Worm (Caenorhabditis elegans) whole organism, midembryonic: ENCODE measurements around the gene sri-53.

ENCODE experiments used
- cog-1 ChIP-seq: sonication (generic microtip); optimal IDR thresholded peaks from 2 replicates; lab custom pipeline; 2016; ENCODE audit warnings: missing genetic modification characterization, missing compliant biosample characterization
- flt-1 ChIP-seq: fragments of 200-800 bp; sonication (Bioruptor generic); IDR thresholded peaks from 2 replicates; pipeline ENCODE4 v1.3.6; 2022; ENCODE audit warnings: missing genetic modification characterization, missing compliant biosample characterization
- tab-1 ChIP-seq: fragments of 200-800 bp; sonication (Bioruptor generic); IDR thresholded peaks from 2 replicates; pipeline ENCODE4 v1.3.6; 2022; ENCODE audit warnings: missing genetic modification characterization, missing compliant biosample characterization

DNA sequence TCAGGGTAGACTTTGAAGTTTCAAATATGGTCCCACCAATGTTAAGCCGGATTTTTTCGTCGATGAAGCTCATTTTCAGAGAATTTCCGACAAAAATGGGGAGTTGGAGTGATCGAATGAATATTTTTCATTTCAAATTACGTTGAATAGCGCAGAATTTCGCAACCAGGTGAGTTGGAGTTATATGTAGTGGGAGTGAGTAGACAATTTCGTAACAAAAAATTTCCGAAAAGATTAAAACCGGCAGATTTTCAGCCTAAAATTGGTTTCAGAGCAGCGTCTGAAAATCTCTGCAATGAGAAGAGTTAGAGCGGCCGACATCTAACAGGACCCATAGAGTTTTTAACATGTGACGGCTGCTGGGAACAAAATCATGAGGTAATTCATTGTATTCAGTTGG, 6.3 kb upstream of the sri-53 start, which contains the start of gene sdz-35:
- TF ChIP-seq flt-1 (GFP tag; lab: Robert Waterston, UW) (no peak), cog-1 (tag; lab: Kevin White, UChicago) (no peak), tab-1 (GFP tag; lab: Robert Waterston, UW) (no peak)
